Fruit fly (Drosophila melanogaster) whole organism, prepupa: Measurements from ENCODE around the gene Cpr72Ea.

Experiments
- Blimp-1 ChIP-seq: fragments of 200-800 bp; sonication (Bioruptor generic); optimal IDR thresholded peaks from 3 replicates; lab custom pipeline; 2017; ENCODE audit warnings: missing biosample characterization, missing genetic modification characterization, mild to moderate bottlenecking, moderate library complexity, missing genetic modification reagents
- CG11294 ChIP-seq: fragments of 200-800 bp; sonication (Bioruptor generic); IDR thresholded peaks from 2 replicates; pipeline ENCODE4 v1.3.6; 2022; ENCODE audit warnings: missing biosample characterization, missing genetic modification characterization
- CG11902 ChIP-seq: fragments of 200-800 bp; sonication (Bioruptor generic); optimal IDR thresholded peaks from 3 replicates; lab custom pipeline; 2016; ENCODE audit warnings: missing biosample characterization, missing genetic modification characterization
- CG15336 ChIP-seq: fragments of 200-800 bp; sonication (Bioruptor generic); IDR thresholded peaks from 2 replicates; pipeline ENCODE4 v1.3.6; 2022; ENCODE audit warnings: missing biosample characterization, missing genetic modification characterization
- CG1621 ChIP-seq: fragments of 200-800 bp; sonication (Bioruptor generic); optimal IDR thresholded peaks from 3 replicates; lab custom pipeline; 2018; ENCODE audit warnings: missing biosample characterization, mild to moderate bottlenecking, missing genetic modification characterization
- CG31627 ChIP-seq: fragments of 200-800 bp; sonication (Bioruptor generic); optimal IDR thresholded peaks from 3 replicates; lab custom pipeline; 2016; ENCODE audit warnings: missing biosample characterization, missing genetic modification characterization
- CG32006 ChIP-seq: fragments of 200-800 bp; sonication (Bioruptor generic); optimal IDR thresholded peaks from 3 replicates; lab custom pipeline; 2017; ENCODE audit warnings: missing biosample characterization, mild to moderate bottlenecking, missing genetic modification characterization
- CG3919 ChIP-seq: fragments of 200-800 bp; sonication (Bioruptor generic); optimal IDR thresholded peaks from 3 replicates; lab custom pipeline; 2016; ENCODE audit warnings: missing biosample characterization, missing genetic modification characterization
- CG4318 ChIP-seq: fragments of 200-800 bp; sonication (Bioruptor generic); optimal IDR thresholded peaks from 3 replicates; lab custom pipeline; 2017; ENCODE audit warnings: missing biosample characterization, mild to moderate bottlenecking, missing genetic modification characterization
- CG6163 ChIP-seq: fragments of 200-800 bp; sonication (Bioruptor generic); IDR thresholded peaks from 3 replicates; pipeline ENCODE4 v1.3.6; 2022; ENCODE audit warnings: missing biosample characterization, missing genetic modification characterization
- CG6276 ChIP-seq: fragments of 200-800 bp; sonication (Bioruptor generic); optimal IDR thresholded peaks from 2 replicates; lab custom pipeline; 2017; ENCODE audit warnings: missing biosample characterization, mild to moderate bottlenecking, missing genetic modification characterization
- CG6854 ChIP-seq: fragments of 200-800 bp; sonication (Bioruptor generic); optimal IDR thresholded peaks from 2 replicates; lab custom pipeline; 2017; ENCODE audit warnings: missing biosample characterization, mild to moderate bottlenecking, missing genetic modification characterization
- CG8119 ChIP-seq: fragments of 200-800 bp; sonication (Bioruptor generic); IDR thresholded peaks from 3 replicates; pipeline ENCODE4 v1.3.6; 2022; ENCODE audit warnings: missing biosample characterization, missing genetic modification characterization
- CG8632 ChIP-seq: fragments of 200-800 bp; sonication (Bioruptor generic); optimal IDR thresholded peaks from 3 replicates; lab custom pipeline; 2016; ENCODE audit warnings: missing biosample characterization, missing genetic modification characterization
- CG9139 ChIP-seq: fragments of 200-800 bp; sonication (Bioruptor generic); optimal IDR thresholded peaks from 3 replicates; lab custom pipeline; 2017; ENCODE audit warnings: missing biosample characterization, mild to moderate bottlenecking, missing genetic modification characterization
- Eip75B ChIP-seq: fragments of 200-800 bp; sonication (Bioruptor generic); optimal IDR thresholded peaks from 3 replicates; lab custom pipeline; 2016; ENCODE audit warnings: missing biosample characterization, missing genetic modification characterization
- Eip78C ChIP-seq: fragments of 200-800 bp; sonication (Bioruptor generic); peaks from one replicate; lab custom pipeline; 2016; ENCODE audit warnings: missing biosample characterization, missing genetic modification characterization
- Eip93F ChIP-seq: fragments of 200-800 bp; sonication (Bioruptor generic); optimal IDR thresholded peaks from 2 replicates; lab custom pipeline; 2016; ENCODE audit warnings: missing biosample characterization, mild to moderate bottlenecking, missing genetic modification characterization
- Ets96B ChIP-seq: fragments of 200-800 bp; optimal IDR thresholded peaks from 2 replicates; lab custom pipeline; 2019; ENCODE audit warnings: missing biosample characterization, mild to moderate bottlenecking, missing genetic modification characterization, moderate library complexity
- Hr38 ChIP-seq: sonication (Bioruptor generic); optimal IDR thresholded peaks from 2 replicates; lab custom pipeline; 2016; ENCODE audit warnings: missing biosample characterization, missing genetic modification characterization
- Hr4 ChIP-seq: fragments of 200-800 bp; sonication (Bioruptor generic); optimal IDR thresholded peaks from 3 replicates; lab custom pipeline; 2016; ENCODE audit warnings: missing biosample characterization, missing genetic modification characterization
- Lpt ChIP-seq: fragments of 200-800 bp; sonication (Bioruptor generic); optimal IDR thresholded peaks from 3 replicates; lab custom pipeline; 2016; ENCODE audit warnings: missing biosample characterization, missing genetic modification characterization
- Met ChIP-seq: fragments of 200-800 bp; sonication (Bioruptor generic); optimal IDR thresholded peaks from 3 replicates; lab custom pipeline; 2016; ENCODE audit warnings: missing biosample characterization, missing genetic modification characterization
- OdsH ChIP-seq: fragments of 200-800 bp; sonication (Bioruptor generic); optimal IDR thresholded peaks from 3 replicates; lab custom pipeline; 2016; ENCODE audit warnings: missing biosample characterization, missing genetic modification characterization
- Sox102F ChIP-seq: fragments of 200-800 bp; sonication (Bioruptor generic); optimal IDR thresholded peaks from 2 replicates; lab custom pipeline; 2016; ENCODE audit warnings: missing biosample characterization, mild to moderate bottlenecking, missing genetic modification characterization
- Sox15 ChIP-seq: fragments of 200-800 bp; sonication (Bioruptor generic); optimal IDR thresholded peaks from 3 replicates; lab custom pipeline; 2016; ENCODE audit warnings: missing biosample characterization, missing genetic modification characterization
- acj6 ChIP-seq: fragments of 200-800 bp; sonication (Bioruptor generic); optimal IDR thresholded peaks from 3 replicates; lab custom pipeline; 2016; ENCODE audit warnings: missing biosample characterization, missing genetic modification characterization
- cyc ChIP-seq: fragments of 200-800 bp; sonication (Bioruptor generic); optimal IDR thresholded peaks from 3 replicates; lab custom pipeline; 2016; ENCODE audit warnings: missing biosample characterization, missing genetic modification characterization
- dac ChIP-seq: fragments of 200-800 bp; sonication (Bioruptor generic); optimal IDR thresholded peaks from 2 replicates; lab custom pipeline; 2017; ENCODE audit warnings: missing biosample characterization, mild to moderate bottlenecking, missing genetic modification characterization
- dsx ChIP-seq: fragments of 200-800 bp; optimal IDR thresholded peaks from 3 replicates; lab custom pipeline; 2019; ENCODE audit warnings: missing biosample characterization, mild to moderate bottlenecking, missing genetic modification characterization, moderate library complexity; ENCODE audit not compliant: poor library complexity, severe bottlenecking
- fd85E ChIP-seq: fragments of 200-800 bp; sonication (Bioruptor generic); optimal IDR thresholded peaks from 3 replicates; lab custom pipeline; 2016; ENCODE audit warnings: missing biosample characterization, missing genetic modification characterization
- fkh ChIP-seq: fragments of 200-800 bp; sonication (Bioruptor generic); optimal IDR thresholded peaks from 3 replicates; lab custom pipeline; 2017; ENCODE audit warnings: missing biosample characterization, mild to moderate bottlenecking, missing genetic modification characterization, moderate library complexity
- lz ChIP-seq: fragments of 200-800 bp; sonication (Bioruptor generic); optimal IDR thresholded peaks from 3 replicates; lab custom pipeline; 2016; ENCODE audit warnings: missing biosample characterization, missing genetic modification characterization
- pdm3 ChIP-seq: fragments of 200-800 bp; sonication (Bioruptor generic); optimal IDR thresholded peaks from 3 replicates; lab custom pipeline; 2016; ENCODE audit warnings: missing biosample characterization, missing genetic modification characterization
- salr ChIP-seq, 2 experiments: fragments of 200-800 bp; sonication (Bioruptor generic); optimal IDR thresholded peaks; 3 replicates each; lab custom pipeline; 2016 to 2018; ENCODE audit warnings: missing biosample characterization in 2 of 2, missing genetic modification characterization in 2 of 2, mild to moderate bottlenecking in 1 of 2
- svp ChIP-seq: fragments of 200-800 bp; sonication (Bioruptor generic); peaks from one replicate; lab custom pipeline; 2016; ENCODE audit warnings: missing biosample characterization, missing genetic modification characterization
- topi ChIP-seq: fragments of 200-800 bp; sonication (Bioruptor generic); optimal IDR thresholded peaks from 3 replicates; lab custom pipeline; 2016; ENCODE audit warnings: missing biosample characterization, missing genetic modification characterization
- vri ChIP-seq: fragments of 200-800 bp; sonication (Bioruptor generic); optimal IDR thresholded peaks from 3 replicates; lab custom pipeline; 2016; ENCODE audit warnings: missing biosample characterization, mild to moderate bottlenecking, missing genetic modification characterization

Gene Cpr72Ea

dm6 chr3L:16364182-16364581 lies 1.8 kb downstream of the Cpr72Ea start (continued):
- TF ChIP-seq CG11902 (GFP tag; lab: Kevin White, UChicago), result peak; percentile 79
- peak; percentile 74 for TF ChIP-seq CG32006 (GFP tag; lab: Kevin White, UChicago)
- TF ChIP-seq CG15336 (GFP tag; lab: Robert Waterston, UW), result peak; percentile 69
- peak; percentile 91 for TF ChIP-seq topi
- peak; percentile 88 for TF ChIP-seq acj6 (GFP tag; lab: Kevin White, UChicago)
- no peak for TF ChIP-seq fkh (GFP tag; lab: Kevin White, UChicago)
- TF ChIP-seq Ets96B, result peak; percentile 90
- peak; percentile 85 for TF ChIP-seq Sox102F
- TF ChIP-seq vri (GFP tag; lab: Kevin White, UChicago), result peak; percentile 67
- TF ChIP-seq fd85E (GFP tag; lab: Kevin White, UChicago), result peak; percentile 63
- TF ChIP-seq dsx, result peak; percentile 90
- TF ChIP-seq CG31627, result peak; percentile 78
- peak; percentile 44 for TF ChIP-seq Hr4 (GFP tag; lab: Kevin White, UChicago)
- TF ChIP-seq CG4318, result peak; percentile 39
- peak; percentile 65 for TF ChIP-seq Sox15 (GFP tag; lab: Kevin White, UChicago)
- TF ChIP-seq CG9139 (GFP tag; lab: Kevin White, UChicago), result peak; percentile 81

- TF ChIP-seq CG11294, result no peak
- no peak for TF ChIP-seq CG6163 (GFP tag; lab: Robert Waterston, UW)
- TF ChIP-seq CG6854 (GFP tag; lab: Kevin White, UChicago), result no peak
- TF ChIP-seq dsx, result no peak
- no peak for TF ChIP-seq cyc
- no peak for TF ChIP-seq Blimp-1 (GFP tag; lab: Kevin White, UChicago)
- no peak for TF ChIP-seq CG6276 (GFP tag; lab: Kevin White, UChicago)
- TF ChIP-seq Hr4 (GFP tag; lab: Kevin White, UChicago), result no peak
- TF ChIP-seq CG1621 (tag; lab: Kevin White, UChicago), result no peak
- TF ChIP-seq Eip93F, result no peak
- no peak for TF ChIP-seq Hr38
- no peak for TF ChIP-seq lz (GFP tag; lab: Kevin White, UChicago)
- no peak for TF ChIP-seq vri (GFP tag; lab: Kevin White, UChicago)
- no peak for TF ChIP-seq CG9139 (GFP tag; lab: Kevin White, UChicago)
- no peak for TF ChIP-seq CG8632
- no peak for TF ChIP-seq pdm3
- TF ChIP-seq Eip75B, result no peak
- no peak for TF ChIP-seq CG8119 (GFP tag; lab: Robert Waterston, UW)
- no peak for TF ChIP-seq Eip78C (GFP tag; lab: Kevin White, UChicago)
- TF ChIP-seq Sox15 (GFP tag; lab: Kevin White, UChicago), result no peak
Measured at dm6 chr3L:16364599-16364998, 2.2 kb downstream of the Cpr72Ea start, which contains the start of gene Cpr72Eb. Gene Cpr72Eb, plus strand, starts transcription at chr3L:16364899.

dm6 chr3L:16367240-16367639 lies 4.8 kb downstream of the Cpr72Ea start, which contains the start of gene Cpr72Ec:
Gene Cpr72Ec, minus strand, starts transcription at chr3L:16367340.
- no peak for TF ChIP-seq Met (GFP tag; lab: Kevin White, UChicago)
- no peak for TF ChIP-seq CG4318
- TF ChIP-seq Lpt, result no peak
- no peak for TF ChIP-seq salr (GFP tag; optimal IDR thresholded peaks at IDR 0.05; lab: Kevin White, UChicago)
- TF ChIP-seq OdsH (GFP tag; lab: Kevin White, UChicago), result no peak
- TF ChIP-seq svp (GFP tag; lab: Kevin White, UChicago), result no peak

- TF ChIP-seq CG15336 (GFP tag; lab: Robert Waterston, UW) (no peak), dac (GFP tag; lab: Kevin White, UChicago) (no peak), svp (GFP tag; lab: Kevin White, UChicago) (peak; percentile 70), CG3919 (GFP tag; lab: Kevin White, UChicago) (no peak)
Measured at dm6 chr3L:16368199-16368598, 5.8 kb downstream of the Cpr72Ea start, which contains the start of gene CG4842. Gene CG4842, plus strand, starts transcription at chr3L:16368389.
